Worm (Caenorhabditis elegans): ENCODE data around the gene C25D7.10.

ce11 chrV:15057724-15058123 lies 9.5 kb upstream of the C25D7.10 start:
- TF ChIP-seq nfya-1 (tag; optimal IDR thresholded peaks at IDR 0.05) (no peak), F13H6.1 (tag; optimal IDR thresholded peaks at IDR 0.05) (no peak)

All from whole organism, late embryonic.